Fruit fly (Drosophila melanogaster) whole organism, embryonic: ENCODE measurements around the gene CG6168.

ENCODE experiments used
- Aef1 ChIP-seq: fragments of 200-800 bp; sonication (Bioruptor generic); IDR thresholded peaks from 3 replicates; pipeline ENCODE4 v1.3.6; 2022; ENCODE audit warnings: missing biosample characterization, missing genetic modification characterization
- CG1024 ChIP-seq: fragments of 200-800 bp; sonication (Bioruptor generic); IDR thresholded peaks from 2 replicates; pipeline ENCODE4 v1.3.6; 2022; ENCODE audit warnings: missing biosample characterization, missing genetic modification characterization
- CG10431 ChIP-seq: fragments of 200-800 bp; sonication (Bioruptor generic); optimal IDR thresholded peaks from 3 replicates; lab custom pipeline; 2018; ENCODE audit warnings: missing biosample characterization, mild to moderate bottlenecking, missing genetic modification characterization
- CG11723 ChIP-seq: fragments of 200-800 bp; sonication (Bioruptor generic); optimal IDR thresholded peaks from 2 replicates; lab custom pipeline; 2017; ENCODE audit warnings: missing biosample characterization, mild to moderate bottlenecking, missing genetic modification characterization
- CG12391 ChIP-seq: fragments of 200-800 bp; sonication (Bioruptor generic); optimal IDR thresholded peaks from 3 replicates; lab custom pipeline; 2018; ENCODE audit warnings: missing biosample characterization, mild to moderate bottlenecking, missing genetic modification characterization, moderate library complexity
- CG12659 ChIP-seq: fragments of 200-800 bp; sonication (Bioruptor generic); optimal IDR thresholded peaks from 3 replicates; lab custom pipeline; 2017; ENCODE audit warnings: mild to moderate bottlenecking, missing biosample characterization, missing genetic modification reagents, missing genetic modification characterization
- CG12744 ChIP-seq: fragments of 200-800 bp; sonication (Bioruptor generic); optimal IDR thresholded peaks from 2 replicates; lab custom pipeline; 2016; ENCODE audit warnings: missing biosample characterization, missing genetic modification characterization
- CG12769 ChIP-seq: fragments of 200-800 bp; sonication (Bioruptor generic); optimal IDR thresholded peaks from 2 replicates; lab custom pipeline; 2019; ENCODE audit warnings: missing biosample characterization, mild to moderate bottlenecking, missing genetic modification characterization, moderate library complexity
- CG14667 ChIP-seq: fragments of 200-800 bp; sonication (Bioruptor generic); IDR thresholded peaks from 2 replicates; pipeline ENCODE4 v1.3.6; 2022; ENCODE audit warnings: missing biosample characterization, missing genetic modification characterization
- CG15601 ChIP-seq: fragments of 200-800 bp; sonication (Bioruptor generic); optimal IDR thresholded peaks from 3 replicates; lab custom pipeline; 2019; ENCODE audit warnings: missing biosample characterization, mild to moderate bottlenecking, missing genetic modification characterization, moderate library complexity
- CG2129 ChIP-seq: fragments of 200-800 bp; sonication (Bioruptor generic); IDR thresholded peaks from 2 replicates; pipeline ENCODE4 v1.3.6; 2022; ENCODE audit warnings: missing biosample characterization, missing genetic modification characterization; ENCODE audit not compliant: partially characterized antibody
- CG2678 ChIP-seq: fragments of 200-800 bp; sonication (Bioruptor generic); optimal IDR thresholded peaks from 3 replicates; lab custom pipeline; 2019; ENCODE audit warnings: missing biosample characterization, mild to moderate bottlenecking, missing genetic modification characterization, moderate library complexity
- CG30020 ChIP-seq: fragments of 200-800 bp; optimal IDR thresholded peaks from 2 replicates; lab custom pipeline; 2019; ENCODE audit warnings: missing biosample characterization, mild to moderate bottlenecking, missing genetic modification characterization, moderate library complexity
- CG31388 ChIP-seq: fragments of 200-800 bp; sonication (Bioruptor generic); optimal IDR thresholded peaks from 2 replicates; lab custom pipeline; 2016; ENCODE audit warnings: missing biosample characterization, missing genetic modification characterization
- CG3281 ChIP-seq: fragments of 200-800 bp; sonication (Bioruptor generic); optimal IDR thresholded peaks from 3 replicates; lab custom pipeline; 2017; ENCODE audit warnings: missing biosample characterization, mild to moderate bottlenecking, missing genetic modification characterization
- CG9817 ChIP-seq: fragments of 200-800 bp; sonication (Bioruptor generic); optimal IDR thresholded peaks from 2 replicates; lab custom pipeline; 2018; ENCODE audit warnings: missing biosample characterization, mild to moderate bottlenecking, missing genetic modification characterization, moderate library complexity
- E2f1 ChIP-seq: fragments of 200-800 bp; sonication (Bioruptor generic); IDR thresholded peaks from 2 replicates; pipeline ENCODE4 v1.3.6; 2022; ENCODE audit warnings: missing biosample characterization, missing genetic modification characterization
- Fer3 ChIP-seq: fragments of 200-800 bp; sonication (Bioruptor generic); optimal IDR thresholded peaks from 2 replicates; lab custom pipeline; 2018; ENCODE audit warnings: missing biosample characterization, mild to moderate bottlenecking, missing genetic modification characterization, moderate library complexity
- Hey ChIP-seq: fragments of 200-800 bp; sonication (Bioruptor generic); optimal IDR thresholded peaks from 3 replicates; lab custom pipeline; 2018; ENCODE audit warnings: missing biosample characterization, mild to moderate bottlenecking, missing genetic modification characterization
- Hmx ChIP-seq: fragments of 200-800 bp; sonication (Bioruptor generic); optimal IDR thresholded peaks from 2 replicates; lab custom pipeline; 2016; ENCODE audit warnings: missing biosample characterization, missing genetic modification characterization
- MBD-R2 ChIP-seq: fragments of 200-800 bp; sonication (Bioruptor generic); IDR thresholded peaks from 2 replicates; pipeline ENCODE4 v1.3.6; 2022; ENCODE audit warnings: missing biosample characterization, missing genetic modification characterization
- Mad ChIP-seq: fragments of 200-800 bp; sonication (Bioruptor generic); optimal IDR thresholded peaks from 2 replicates; lab custom pipeline; 2016; ENCODE audit warnings: missing biosample characterization, missing genetic modification characterization
- Max ChIP-seq: fragments of 200-800 bp; sonication (Bioruptor generic); optimal IDR thresholded peaks from 2 replicates; lab custom pipeline; 2016; ENCODE audit warnings: missing biosample characterization, mild to moderate bottlenecking, missing genetic modification characterization
- Mrtf ChIP-seq: fragments of 200-800 bp; sonication (Bioruptor generic); IDR thresholded peaks from 3 replicates; pipeline ENCODE4 v1.3.6; 2022; ENCODE audit warnings: missing biosample characterization, missing genetic modification characterization
- NfI ChIP-seq: fragments of 200-800 bp; sonication (Bioruptor generic); optimal IDR thresholded peaks from 3 replicates; lab custom pipeline; 2018; ENCODE audit warnings: missing biosample characterization, mild to moderate bottlenecking, missing genetic modification characterization, moderate library complexity
- Ravus ChIP-seq: fragments of 200-800 bp; sonication (Bioruptor generic); IDR thresholded peaks from 2 replicates; pipeline ENCODE4 v1.3.6; 2022; ENCODE audit warnings: missing biosample characterization, missing genetic modification characterization
- Ssrp ChIP-seq: fragments of 200-800 bp; sonication (Bioruptor generic); optimal IDR thresholded peaks from 2 replicates; lab custom pipeline; 2018; ENCODE audit warnings: missing biosample characterization, mild to moderate bottlenecking, missing genetic modification characterization, moderate library complexity
- az2 ChIP-seq: fragments of 200-800 bp; sonication (Bioruptor generic); optimal IDR thresholded peaks from 3 replicates; lab custom pipeline; 2016; ENCODE audit warnings: missing biosample characterization, missing genetic modification characterization
- br ChIP-seq: fragments of >200 bp; optimal IDR thresholded peaks from 2 replicates; lab custom pipeline; 2017
- eyg ChIP-seq: fragments of 200-800 bp; sonication (Bioruptor generic); optimal IDR thresholded peaks from 3 replicates; lab custom pipeline; 2016; ENCODE audit warnings: missing biosample characterization, missing genetic modification characterization
- ftz-f1 ChIP-seq: fragments of 200-800 bp; sonication (Bioruptor generic); optimal IDR thresholded peaks from 2 replicates; lab custom pipeline; 2016; ENCODE audit warnings: missing biosample characterization, missing genetic modification characterization
- her ChIP-seq: fragments of 200-800 bp; sonication (Bioruptor generic); optimal IDR thresholded peaks from 2 replicates; lab custom pipeline; 2016; ENCODE audit warnings: missing biosample characterization, missing genetic modification characterization
- lbe ChIP-seq: fragments of 200-800 bp; sonication (Bioruptor generic); optimal IDR thresholded peaks from 2 replicates; lab custom pipeline; 2016; ENCODE audit warnings: missing biosample characterization, mild to moderate bottlenecking, missing genetic modification characterization
- lola ChIP-seq, 3 experiments: fragments of >200 bp in 2 of 3; fragments of 200-800 bp in 1 of 3; sonication (Bioruptor generic) in 1 of 3; optimal IDR thresholded peaks; 2 replicates each; lab custom pipeline; 2017 to 2019; ENCODE audit warnings: missing biosample characterization in 3 of 3, missing genetic modification characterization in 3 of 3, mild to moderate bottlenecking in 1 of 3, moderate library complexity in 1 of 3
- maf-S ChIP-seq: fragments of 200-800 bp; sonication (Bioruptor generic); optimal IDR thresholded peaks from 2 replicates; lab custom pipeline; 2016; ENCODE audit warnings: missing biosample characterization, missing genetic modification characterization
- nerfin-1 ChIP-seq: fragments of 200-800 bp; sonication (Bioruptor generic); optimal IDR thresholded peaks from 3 replicates; lab custom pipeline; 2019; ENCODE audit warnings: missing biosample characterization, mild to moderate bottlenecking, missing genetic modification characterization, moderate library complexity
- nmo ChIP-seq: fragments of 200-800 bp; sonication (Bioruptor generic); optimal IDR thresholded peaks from 2 replicates; lab custom pipeline; 2018; ENCODE audit warnings: missing biosample characterization, mild to moderate bottlenecking, missing genetic modification characterization, moderate library complexity
- org-1 ChIP-seq: fragments of 200-800 bp; sonication (Bioruptor generic); optimal IDR thresholded peaks from 2 replicates; lab custom pipeline; 2017; ENCODE audit warnings: missing biosample characterization, missing genetic modification characterization
- peb ChIP-seq: fragments of 200-800 bp; sonication (Bioruptor generic); IDR thresholded peaks from 2 replicates; pipeline ENCODE4 v1.3.6; 2022; ENCODE audit warnings: missing biosample characterization, missing genetic modification characterization
- rib ChIP-seq: fragments of 200-800 bp; sonication (Bioruptor generic); IDR thresholded peaks from 2 replicates; pipeline ENCODE4 v1.3.6; 2022; ENCODE audit warnings: missing biosample characterization, missing genetic modification characterization
- run ChIP-seq: fragments of 200-800 bp; sonication (Bioruptor generic); optimal IDR thresholded peaks from 3 replicates; lab custom pipeline; 2018; ENCODE audit warnings: missing biosample characterization, mild to moderate bottlenecking, missing genetic modification characterization
- sc ChIP-seq, 3 experiments: fragments of >200 bp in 2 of 3; fragments of 200-800 bp in 1 of 3; sonication (Bioruptor generic) in 1 of 3; optimal IDR thresholded peaks; 2 replicates in 2 of 3; 3 replicates in 1 of 3; lab custom pipeline; 2017; ENCODE audit warnings: mild to moderate bottlenecking in 1 of 3, missing biosample characterization in 1 of 3, missing genetic modification characterization in 1 of 3, missing genetic modification reagents in 1 of 3
- sima ChIP-seq: fragments of 200-800 bp; sonication (Bioruptor generic); optimal IDR thresholded peaks from 2 replicates; lab custom pipeline; 2016; ENCODE audit warnings: missing biosample characterization, missing genetic modification characterization
- stwl ChIP-seq: fragments of 200-800 bp; sonication (Bioruptor generic); optimal IDR thresholded peaks from 3 replicates; lab custom pipeline; 2018; ENCODE audit warnings: missing biosample characterization, mild to moderate bottlenecking, missing genetic modification characterization, moderate library complexity
- tap ChIP-seq: fragments of 200-800 bp; optimal IDR thresholded peaks from 3 replicates; lab custom pipeline; 2019; ENCODE audit warnings: missing biosample characterization, mild to moderate bottlenecking, missing genetic modification characterization, moderate library complexity
- tll ChIP-seq, 2 experiments: fragments of 200-800 bp in 1 of 2; fragments of >200 bp in 1 of 2; sonication (Bioruptor generic) in 1 of 2; optimal IDR thresholded peaks; 2 replicates each; lab custom pipeline; 2017 to 2019; ENCODE audit warnings: missing biosample characterization in 2 of 2, missing genetic modification characterization in 2 of 2, mild to moderate bottlenecking in 1 of 2, moderate library complexity in 1 of 2
- zen2 ChIP-seq: fragments of 200-800 bp; sonication (Bioruptor generic); IDR thresholded peaks from 3 replicates; pipeline ENCODE4 v1.3.6; 2022; ENCODE audit warnings: missing biosample characterization, missing genetic modification characterization; ENCODE audit not compliant: partially characterized antibody

CG6168 gene

dm6 chr3L:11348971-11349907, 27.7 kb upstream of the CG6168 start (continued):
- peak; percentile 76 for TF ChIP-seq MBD-R2 (GFP tag; lab: Robert Waterston, UW)
- no peak for TF ChIP-seq ftz-f1 (GFP tag; lab: Kevin White, UChicago)
- no peak for TF ChIP-seq CG12744 (GFP tag; lab: Kevin White, UChicago)
- TF ChIP-seq eyg (GFP tag; lab: Kevin White, UChicago) = no peak
- TF ChIP-seq run = peak; percentile 90
- TF ChIP-seq CG11723 (GFP tag; lab: Kevin White, UChicago) = peak; percentile 81
- peak; percentile 95 for TF ChIP-seq CG2678 (tag; lab: Kevin White, UChicago)
- TF ChIP-seq tap (tag; lab: Kevin White, UChicago) = peak; percentile 59
- peak; percentile 91 for TF ChIP-seq Ssrp (tag; lab: Kevin White, UChicago)
- TF ChIP-seq org-1 (GFP tag; lab: Kevin White, UChicago) = peak; percentile 72
- TF ChIP-seq maf-S (GFP tag; lab: Kevin White, UChicago) = no peak
- no peak for TF ChIP-seq Hey (tag; lab: Kevin White, UChicago)
- peak; percentile 96 for TF ChIP-seq CG12391 (tag; lab: Kevin White, UChicago)
- TF ChIP-seq CG30020 (tag; lab: Kevin White, UChicago) = peak; percentile 34
- peak; percentile 92 for TF ChIP-seq Fer3 (tag; lab: Kevin White, UChicago)
- TF ChIP-seq CG9817 (tag; lab: Kevin White, UChicago) = peak; percentile 83
- no peak for TF ChIP-seq sima (GFP tag; lab: Kevin White, UChicago)
- TF ChIP-seq br (lab: Kevin White, UChicago) = no peak
- peak; percentile 88 for TF ChIP-seq E2f1 (GFP tag; lab: Robert Waterston, UW)
- peak; percentile 65 for TF ChIP-seq az2 (GFP tag; lab: Kevin White, UChicago)
- no peak for TF ChIP-seq CG31388 (GFP tag; lab: Kevin White, UChicago)
- no peak for TF ChIP-seq zen2 (GFP tag; lab: Robert Waterston, UW)
- TF ChIP-seq CG12659 (GFP tag; lab: Kevin White, UChicago) = peak; percentile 96
- peak; percentile 57; the same call in 1 of the 2 replicates for TF ChIP-seq peb
- TF ChIP-seq lola (GFP tag; optimal IDR thresholded peaks at IDR 0.05; lab: Kevin White, UChicago) = peak in 1 of 3 experiments; percentile 80
- TF ChIP-seq Max (GFP tag; lab: Kevin White, UChicago) = peak; percentile 31
- TF ChIP-seq CG1024 (GFP tag; lab: Robert Waterston, UW) = peak; percentile 61
- peak; percentile 82 for TF ChIP-seq Mrtf (GFP tag; lab: Robert Waterston, UW)
- peak; percentile 51 for TF ChIP-seq lbe
- TF ChIP-seq CG2129 (GFP tag; lab: Robert Waterston, UW) = no peak
- peak; percentile 76 for TF ChIP-seq CG15601 (tag; lab: Kevin White, UChicago)
- TF ChIP-seq CG3281 (GFP tag; lab: Kevin White, UChicago) = peak; percentile 92
- peak; percentile 91 for TF ChIP-seq CG12769 (tag; lab: Kevin White, UChicago)
- peak; percentile 82 for TF ChIP-seq Aef1 (GFP tag; lab: Robert Waterston, UW)
- no peak for TF ChIP-seq her (GFP tag; lab: Kevin White, UChicago)
- TF ChIP-seq Ravus (GFP tag; lab: Robert Waterston, UW) = peak; percentile 73
- peak; percentile 84 for TF ChIP-seq nerfin-1 (tag; lab: Kevin White, UChicago)
- TF ChIP-seq CG14667 (GFP tag; lab: Robert Waterston, UW) = peak; percentile 78
- TF ChIP-seq sc (optimal IDR thresholded peaks at IDR 0.05; lab: Kevin White, UChicago) = no peak
- TF ChIP-seq sc (GFP tag; optimal IDR thresholded peaks at IDR 0.05; lab: Kevin White, UChicago) = peak; percentile 64
- TF ChIP-seq rib (GFP tag; lab: Robert Waterston, UW) = peak; percentile 82
- peak; percentile 90 for TF ChIP-seq NfI (GFP tag; lab: Kevin White, UChicago)
- TF ChIP-seq tll (GFP tag; optimal IDR thresholded peaks at IDR 0.05; lab: Kevin White, UChicago) = no peak
- no peak for TF ChIP-seq Hmx (GFP tag; lab: Kevin White, UChicago)
- TF ChIP-seq Mad (GFP tag; lab: Kevin White, UChicago) = peak; percentile 16
- TF ChIP-seq nmo (GFP tag; lab: Kevin White, UChicago) = peak; percentile 89
- TF ChIP-seq CG10431 = no peak
- TF ChIP-seq stwl (tag; lab: Kevin White, UChicago) = no peak
